Fruit fly (Drosophila melanogaster) whole organism, adult: Measurements from ENCODE around the gene CG6013.

ENCODE experiments used
- CG11617 ChIP-seq: fragments of 200-800 bp; sonication (Bioruptor generic); optimal IDR thresholded peaks from 2 replicates; lab custom pipeline; 2017; ENCODE audit warnings: mild to moderate bottlenecking, missing biosample characterization, missing genetic modification reagents, missing genetic modification characterization
- CG12768 ChIP-seq: fragments of 200-800 bp; sonication (Bioruptor generic); optimal IDR thresholded peaks from 2 replicates; lab custom pipeline; 2017; ENCODE audit warnings: missing biosample characterization, missing genetic modification characterization, mild to moderate bottlenecking, moderate library complexity, missing genetic modification reagents
- CG14711 ChIP-seq: fragments of 200-800 bp; sonication (Bioruptor generic); optimal IDR thresholded peaks from 2 replicates; lab custom pipeline; 2018; ENCODE audit warnings: missing biosample characterization, mild to moderate bottlenecking, missing genetic modification characterization, moderate library complexity
- CG1620 ChIP-seq: fragments of 200-800 bp; sonication (Bioruptor generic); optimal IDR thresholded peaks from 2 replicates; lab custom pipeline; 2016; ENCODE audit warnings: missing biosample characterization, missing genetic modification characterization
- Clk ChIP-seq: fragments of 200-800 bp; sonication (Bioruptor generic); optimal IDR thresholded peaks from 2 replicates; lab custom pipeline; 2017; ENCODE audit warnings: missing biosample characterization, missing genetic modification characterization
- Crg-1 ChIP-seq: fragments of 200-800 bp; sonication (Bioruptor generic); optimal IDR thresholded peaks from 2 replicates; lab custom pipeline; 2016; ENCODE audit warnings: missing biosample characterization, missing genetic modification characterization
- cic ChIP-seq: fragments of 200-800 bp; sonication (Bioruptor generic); optimal IDR thresholded peaks from 2 replicates; lab custom pipeline; 2017; ENCODE audit warnings: missing biosample characterization, mild to moderate bottlenecking, missing genetic modification characterization, moderate library complexity
- kay ChIP-seq: fragments of 200-800 bp; sonication (Bioruptor generic); peaks from one replicate; lab custom pipeline; 2016; ENCODE audit warnings: missing biosample characterization, missing genetic modification characterization, borderline replicate concordance
- ovo ChIP-seq: fragments of 200-800 bp; sonication (Bioruptor generic); optimal IDR thresholded peaks from 2 replicates; lab custom pipeline; 2016; ENCODE audit warnings: missing biosample characterization, missing genetic modification characterization
- pad ChIP-seq: fragments of 200-800 bp; sonication (Bioruptor generic); optimal IDR thresholded peaks from 3 replicates; lab custom pipeline; 2017; ENCODE audit warnings: missing biosample characterization, missing genetic modification characterization, mild to moderate bottlenecking, moderate library complexity, missing genetic modification reagents
- tj ChIP-seq: fragments of 200-800 bp; sonication (Bioruptor generic); optimal IDR thresholded peaks from 3 replicates; lab custom pipeline; 2017; ENCODE audit warnings: missing biosample characterization, mild to moderate bottlenecking, missing genetic modification characterization, moderate library complexity

DNA sequence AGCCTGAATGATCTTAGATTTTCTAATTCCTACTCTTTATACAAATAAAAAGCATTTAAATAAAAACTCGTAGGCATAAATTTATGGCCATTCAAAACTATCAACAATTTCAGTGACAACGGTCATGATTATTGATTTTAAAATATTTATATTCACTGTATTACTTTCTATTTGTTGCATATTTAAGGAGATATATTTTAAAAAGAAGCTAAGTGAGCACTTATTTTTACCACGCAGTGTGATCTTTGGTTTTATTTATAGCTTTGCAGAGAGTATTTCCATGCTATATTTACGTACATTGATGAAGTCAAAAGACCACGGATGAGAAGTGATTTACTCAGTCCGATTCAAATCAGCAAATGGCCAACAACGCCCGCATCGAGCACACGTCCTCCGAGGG, 6.5 kb upstream of the CG6013 start, which contains the start of gene CG14285:
- TF ChIP-seq CG1620 (GFP tag; lab: Kevin White, UChicago) (no peak), ovo (no peak), kay (GFP tag; lab: Kevin White, UChicago) (no peak), Clk (GFP tag; lab: Kevin White, UChicago) (no peak), cic (GFP tag; lab: Kevin White, UChicago) (no peak), CG11617 (GFP tag; lab: Kevin White, UChicago) (no peak), Crg-1 (GFP tag; lab: Kevin White, UChicago) (no peak), tj (no peak), pad (GFP tag; lab: Kevin White, UChicago) (no peak), CG14711 (no peak), CG12768 (GFP tag; lab: Kevin White, UChicago) (no peak)
